Fruit fly (Drosophila melanogaster): ENCODE measurements around the gene CG8679.

CG8679 gene

dm6 chr2L:21166422-21166821 is 51.9 kb downstream of the CG8679 start:
- TF ChIP-seq Snoo (tag; optimal IDR thresholded peaks at IDR 0.05) (no peak), Ets98B (GFP tag; IDR thresholded peaks at IDR 0.05) (no peak), CG14655 (GFP tag; optimal IDR thresholded peaks at IDR 0.05) (no peak), CG34367 (tag; optimal IDR thresholded peaks at IDR 0.05) (no peak), CG32121 (GFP tag; IDR thresholded peaks at IDR 0.05) (no peak), fd96Ca (GFP tag; IDR thresholded peaks at IDR 0.05) (no peak), CG4496 (GFP tag; IDR thresholded peaks at IDR 0.05) (no peak), Pif1B (GFP tag; optimal IDR thresholded peaks at IDR 0.05) (no peak)

Data from whole organism, pupa.